Fruit fly (Drosophila melanogaster) Kc167 (cell line): ENCODE measurements around the gene zld.

Experiments used
- Myc ChIP-seq: fragments of >200 bp; optimal IDR thresholded peaks from 2 replicates; lab custom pipeline; 2017; ENCODE audit warnings: missing external identifiers
- Sin3A ChIP-seq: fragments of >200 bp; optimal IDR thresholded peaks from 2 replicates; lab custom pipeline; 2018; ENCODE audit warnings: missing external identifiers
- h ChIP-seq: fragments of >200 bp; optimal IDR thresholded peaks from 3 replicates; lab custom pipeline; 2018; ENCODE audit warnings: missing external identifiers
- insv ChIP-seq: fragments of >200 bp; optimal IDR thresholded peaks from 3 replicates; lab custom pipeline; 2018; ENCODE audit warnings: missing external identifiers
- psq ChIP-seq: fragments of >200 bp; optimal IDR thresholded peaks from 2 replicates; lab custom pipeline; 2017; ENCODE audit warnings: missing external identifiers
- ttk ChIP-seq: sonication (Bioruptor generic); optimal IDR thresholded peaks from 2 replicates; lab custom pipeline; 2017; ENCODE audit warnings: missing external identifiers

DNA sequence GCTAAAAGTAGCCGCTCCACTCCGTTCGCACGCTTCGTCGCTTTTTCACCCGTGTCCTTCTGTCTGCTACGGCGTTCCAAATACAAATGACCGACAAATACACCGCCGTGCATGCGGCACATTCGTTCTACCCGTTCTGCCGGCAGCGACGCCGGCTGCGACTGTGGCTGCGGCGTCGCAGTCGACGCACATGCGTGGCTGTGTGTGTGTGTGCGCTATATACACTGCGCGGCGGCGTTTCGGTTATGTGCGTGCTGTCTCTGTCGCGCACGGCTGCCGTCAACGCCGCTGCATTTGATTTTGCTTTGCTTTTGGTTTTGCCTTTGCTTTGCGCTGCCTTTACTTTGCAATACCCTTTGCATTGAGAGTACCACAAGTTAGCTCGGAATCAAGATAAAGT lies at the start of gene zld:
- TF ChIP-seq Sin3A (no peak), psq (lab: Kevin White, UChicago) (no peak), h (lab: Kevin White, UChicago) (no peak), insv (lab: Kevin White, UChicago) (no peak), ttk (no peak), Myc (lab: Kevin White, UChicago) (no peak)
